Worm (Caenorhabditis elegans) whole organism, late embryonic: ENCODE results near the gene C02E7.10.

Source experiments
- Y22D7AL.16 ChIP-seq: sonication (generic microtip); optimal IDR thresholded peaks from 2 replicates; lab custom pipeline; 2016; ENCODE audit warnings: missing genetic modification characterization, missing compliant biosample characterization
- ama-1 ChIP-seq: fragments of 150-350 bp; optimal IDR thresholded peaks from 2 replicates; lab custom pipeline; 2014
- ceh-31 ChIP-seq: sonication (generic microtip); optimal IDR thresholded peaks from 2 replicates; lab custom pipeline; 2016; ENCODE audit warnings: missing genetic modification characterization, missing compliant biosample characterization
- dmd-4 ChIP-seq: sonication (generic microtip); optimal IDR thresholded peaks from 2 replicates; lab custom pipeline; 2016; ENCODE audit warnings: borderline replicate concordance, missing genetic modification characterization, missing compliant biosample characterization
- elt-4 ChIP-seq: sonication (generic microtip); optimal IDR thresholded peaks from 2 replicates; lab custom pipeline; 2016; ENCODE audit warnings: missing genetic modification characterization, missing compliant biosample characterization
- ets-4 ChIP-seq: sonication (generic microtip); optimal IDR thresholded peaks from 2 replicates; lab custom pipeline; 2016; ENCODE audit warnings: missing genetic modification characterization, missing compliant biosample characterization
- eyg-1 ChIP-seq: sonication (generic microtip); optimal IDR thresholded peaks from 2 replicates; lab custom pipeline; 2016; ENCODE audit warnings: missing genotype, missing genetic modification characterization, missing compliant biosample characterization
- nfya-1 ChIP-seq: sonication (generic microtip); optimal IDR thresholded peaks from 2 replicates; lab custom pipeline; 2017; ENCODE audit warnings: missing genetic modification characterization, mild to moderate bottlenecking, missing compliant biosample characterization, antibody characterized with exemption, moderate library complexity
- odd-2 ChIP-seq: sonication (generic microtip); optimal IDR thresholded peaks from 2 replicates; lab custom pipeline; 2017; ENCODE audit warnings: antibody characterized with exemption, mild to moderate bottlenecking, missing genetic modification characterization, missing compliant biosample characterization
- pag-3 ChIP-seq: sonication (generic microtip); optimal IDR thresholded peaks from 2 replicates; lab custom pipeline; 2016; ENCODE audit warnings: missing compliant biosample characterization, missing genetic modification characterization, borderline replicate concordance
- pat-9 ChIP-seq: fragments of 200-800 bp; sonication (Bioruptor generic); optimal IDR thresholded peaks from 2 replicates; lab custom pipeline; 2018; ENCODE audit warnings: mild to moderate bottlenecking, missing genetic modification characterization, moderate library complexity, missing compliant biosample characterization
- rnt-1 ChIP-seq: sonication (generic microtip); optimal IDR thresholded peaks from 2 replicates; lab custom pipeline; 2016; ENCODE audit warnings: missing genetic modification characterization, missing compliant biosample characterization
- ttx-3 ChIP-seq: sonication (generic microtip); optimal IDR thresholded peaks from 2 replicates; lab custom pipeline; 2016; ENCODE audit warnings: missing genetic modification reagents, missing genetic modification characterization, missing compliant biosample characterization
- unc-3 ChIP-seq, 2 experiments: fragments of 200-800 bp in 1 of 2; sonication (Bioruptor generic) in 1 of 2; sonication (generic microtip) in 1 of 2; conservative IDR thresholded peaks in 1 of 2; optimal IDR thresholded peaks in 1 of 2; 2 replicates each; pipeline versions ENCODE4 v1.3.6 to Lab custom; 2016 to 2022; ENCODE audit warnings: missing compliant biosample characterization in 2 of 2, missing genetic modification characterization in 2 of 2, missing genetic modification reagents in 1 of 2

DNA sequence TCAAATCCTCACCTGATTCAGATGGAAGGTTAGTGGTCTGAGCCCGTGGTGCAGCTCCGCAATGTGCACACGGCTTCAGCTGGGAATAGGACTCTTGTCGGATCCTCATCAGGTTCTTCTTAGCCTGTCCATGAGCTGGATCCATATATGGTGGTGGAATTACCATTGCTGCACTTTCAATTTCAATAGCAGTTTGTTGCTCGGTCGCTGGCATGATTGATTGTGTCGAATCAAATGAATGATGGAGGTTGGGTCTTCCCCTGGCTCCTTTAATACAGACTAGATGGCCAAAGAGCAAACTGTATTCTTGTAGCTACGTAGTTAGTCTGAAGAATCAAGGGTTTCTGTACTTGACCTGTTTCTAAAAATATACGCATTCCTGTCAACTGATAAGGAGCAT, at the start of gene C02E7.10:
- TF ChIP-seq nfya-1 (no peak), unc-3 (GFP tag; conservative IDR thresholded peaks at IDR 0.05; lab: Robert Waterston, UW) (no peak), unc-3 (tag; optimal IDR thresholded peaks at IDR 0.05; lab: Kevin White, UChicago) (no peak), ama-1 (lab: Kevin White, UChicago) (no peak), odd-2 (tag; lab: Kevin White, UChicago) (no peak), rnt-1 (tag; lab: Kevin White, UChicago) (no peak), pag-3 (no peak), eyg-1 (tag; lab: Kevin White, UChicago) (no peak), pat-9 (tag; lab: Kevin White, UChicago) (no peak), dmd-4 (tag; lab: Kevin White, UChicago) (no peak), elt-4 (tag; lab: Kevin White, UChicago) (no peak), ceh-31 (tag; lab: Kevin White, UChicago) (no peak), ets-4 (tag; lab: Kevin White, UChicago) (no peak), Y22D7AL.16 (tag; lab: Kevin White, UChicago) (no peak), ttx-3 (tag; lab: Kevin White, UChicago) (no peak)
